Fruit fly (Drosophila melanogaster): ENCODE data around the gene CG33658.

dm6 chr3R:24889303-24889892 lies 48.4 kb upstream of the CG33658 start:
- TF ChIP-seq tai (GFP tag; optimal IDR thresholded peaks at IDR 0.05) (no peak), Dfd (GFP tag; optimal IDR thresholded peaks at IDR 0.05) (no peak), CG32264 (GFP tag; optimal IDR thresholded peaks at IDR 0.05) (no peak), Myc (optimal IDR thresholded peaks at IDR 0.05) (no peak), fru (GFP tag; optimal IDR thresholded peaks at IDR 0.05) (no peak), Hr78 (GFP tag; optimal IDR thresholded peaks at IDR 0.05) (no peak), brk (GFP tag; optimal IDR thresholded peaks at IDR 0.05) (no peak)

All from whole organism, wandering third instar larva.